Fruit fly (Drosophila melanogaster) whole organism, embryonic: ENCODE measurements around the gene CG32712.

ENCODE experiments used
- Atf3 ChIP-seq: fragments of 200-800 bp; sonication (Bioruptor generic); optimal IDR thresholded peaks from 3 replicates; lab custom pipeline; 2016; ENCODE audit warnings: missing biosample characterization, missing genetic modification characterization
- Bdp1 ChIP-seq: fragments of 200-800 bp; sonication (Bioruptor generic); optimal IDR thresholded peaks from 3 replicates; lab custom pipeline; 2016; ENCODE audit warnings: missing biosample characterization, missing genetic modification characterization
- CG11085 ChIP-seq: fragments of 200-800 bp; sonication (Bioruptor generic); IDR thresholded peaks from 2 replicates; pipeline ENCODE4 v1.3.6; 2022; ENCODE audit warnings: missing biosample characterization, missing genetic modification characterization
- CG11456 ChIP-seq: fragments of 200-800 bp; sonication (Bioruptor generic); IDR thresholded peaks from 3 replicates; pipeline ENCODE4 v1.3.6; 2022; ENCODE audit warnings: missing biosample characterization, missing genetic modification characterization
- CG12769 ChIP-seq: fragments of 200-800 bp; sonication (Bioruptor generic); optimal IDR thresholded peaks from 2 replicates; lab custom pipeline; 2019; ENCODE audit warnings: missing biosample characterization, mild to moderate bottlenecking, missing genetic modification characterization, moderate library complexity
- CG13287 ChIP-seq: fragments of 200-800 bp; sonication (Bioruptor generic); IDR thresholded peaks from 2 replicates; pipeline ENCODE4 v1.3.6; 2022; ENCODE audit warnings: missing biosample characterization, missing genetic modification characterization; ENCODE audit not compliant: partially characterized antibody
- CG14667 ChIP-seq: fragments of 200-800 bp; sonication (Bioruptor generic); IDR thresholded peaks from 2 replicates; pipeline ENCODE4 v1.3.6; 2022; ENCODE audit warnings: missing biosample characterization, missing genetic modification characterization
- CG14860 ChIP-seq: fragments of 200-800 bp; sonication (Bioruptor generic); IDR thresholded peaks from 3 replicates; pipeline ENCODE4 v1.3.6; 2022; ENCODE audit warnings: missing biosample characterization, missing genetic modification characterization; ENCODE audit not compliant: partially characterized antibody
- CG15269 ChIP-seq: fragments of 200-800 bp; sonication (Bioruptor generic); optimal IDR thresholded peaks from 2 replicates; lab custom pipeline; 2018; ENCODE audit warnings: missing biosample characterization, mild to moderate bottlenecking, missing genetic modification characterization, moderate library complexity
- CG1529 ChIP-seq: fragments of 200-800 bp; sonication (Bioruptor generic); optimal IDR thresholded peaks from 3 replicates; lab custom pipeline; 2018; ENCODE audit warnings: missing biosample characterization, missing genetic modification characterization
- CG15514 ChIP-seq: fragments of 200-800 bp; sonication (Bioruptor generic); optimal IDR thresholded peaks from 3 replicates; lab custom pipeline; 2017; ENCODE audit warnings: missing biosample characterization, missing genetic modification characterization, mild to moderate bottlenecking, moderate library complexity, missing genetic modification reagents
- CG15601 ChIP-seq: fragments of 200-800 bp; sonication (Bioruptor generic); optimal IDR thresholded peaks from 3 replicates; lab custom pipeline; 2019; ENCODE audit warnings: missing biosample characterization, mild to moderate bottlenecking, missing genetic modification characterization, moderate library complexity
- CG17361 ChIP-seq: fragments of 200-800 bp; sonication (Bioruptor generic); IDR thresholded peaks from 3 replicates; pipeline ENCODE4 v1.3.6; 2022; ENCODE audit warnings: missing biosample characterization, missing genetic modification characterization
- CG2120 ChIP-seq: fragments of 200-800 bp; sonication (Bioruptor generic); optimal IDR thresholded peaks from 3 replicates; lab custom pipeline; 2016; ENCODE audit warnings: missing biosample characterization, missing genetic modification characterization
- CG2129 ChIP-seq: fragments of 200-800 bp; sonication (Bioruptor generic); IDR thresholded peaks from 2 replicates; pipeline ENCODE4 v1.3.6; 2022; ENCODE audit warnings: missing biosample characterization, missing genetic modification characterization; ENCODE audit not compliant: partially characterized antibody
- CG31224 ChIP-seq: fragments of 200-800 bp; sonication (Bioruptor generic); IDR thresholded peaks from 2 replicates; pipeline ENCODE4 v1.3.6; 2022; ENCODE audit warnings: missing biosample characterization, missing genetic modification characterization
- CG33213 ChIP-seq: fragments of 200-800 bp; sonication (Bioruptor generic); optimal IDR thresholded peaks from 3 replicates; lab custom pipeline; 2016; ENCODE audit warnings: missing biosample characterization, missing genetic modification characterization
- CG34376 ChIP-seq: fragments of 200-800 bp; sonication (Bioruptor generic); optimal IDR thresholded peaks from 2 replicates; lab custom pipeline; 2018; ENCODE audit warnings: missing biosample characterization, mild to moderate bottlenecking, missing genetic modification characterization
- CG3726 ChIP-seq: fragments of 200-800 bp; sonication (Bioruptor generic); IDR thresholded peaks from 3 replicates; pipeline ENCODE4, ENCODE4 v1.3.6; 2022; ENCODE audit warnings: missing biosample characterization, missing genetic modification characterization
- CG42726 ChIP-seq: fragments of 200-800 bp; sonication (Bioruptor generic); IDR thresholded peaks from 2 replicates; pipeline ENCODE4 v1.3.6; 2022; ENCODE audit warnings: missing biosample characterization, missing genetic modification characterization; ENCODE audit not compliant: partially characterized antibody
- CG6654 ChIP-seq: fragments of 200-800 bp; sonication (Bioruptor generic); optimal IDR thresholded peaks from 2 replicates; lab custom pipeline; 2017; ENCODE audit warnings: missing biosample characterization, mild to moderate bottlenecking, missing genetic modification characterization
- CG7928 ChIP-seq: fragments of 200-800 bp; sonication (Bioruptor generic); optimal IDR thresholded peaks from 2 replicates; lab custom pipeline; 2017; ENCODE audit warnings: missing biosample characterization, mild to moderate bottlenecking, missing genetic modification characterization
- CG8765 ChIP-seq: fragments of 200-800 bp; sonication (Bioruptor generic); IDR thresholded peaks from 2 replicates; pipeline ENCODE4 v1.3.6; 2022; ENCODE audit warnings: missing biosample characterization, missing genetic modification characterization
- CG9609 ChIP-seq: fragments of 200-800 bp; sonication (Bioruptor generic); optimal IDR thresholded peaks from 3 replicates; lab custom pipeline; 2016; ENCODE audit warnings: missing biosample characterization, missing genetic modification characterization
- CTCF ChIP-seq: fragments of 200-800 bp; sonication (Bioruptor generic); optimal IDR thresholded peaks from 2 replicates; lab custom pipeline; 2017; ENCODE audit warnings: missing biosample characterization, mild to moderate bottlenecking, missing genetic modification characterization, moderate library complexity
- D ChIP-seq, 2 experiments: fragments of 200-800 bp in 1 of 2; fragments of >200 bp in 1 of 2; sonication (Bioruptor generic) in 1 of 2; optimal IDR thresholded peaks; 2 replicates in 1 of 2; 3 replicates in 1 of 2; lab custom pipeline; 2017; ENCODE audit warnings: mild to moderate bottlenecking in 1 of 2, missing biosample characterization in 1 of 2, missing genetic modification characterization in 1 of 2, missing genetic modification reagents in 1 of 2
- Dp ChIP-seq: fragments of 200-800 bp; sonication (Bioruptor generic); optimal IDR thresholded peaks from 2 replicates; lab custom pipeline; 2018; ENCODE audit warnings: missing biosample characterization, mild to moderate bottlenecking, missing genetic modification characterization, moderate library complexity
- Dref ChIP-seq: fragments of 200-800 bp; sonication (Bioruptor generic); IDR thresholded peaks from 2 replicates; pipeline ENCODE4 v1.3.6; 2022; ENCODE audit warnings: missing biosample characterization, missing genetic modification characterization
- Hr39 ChIP-seq: fragments of >200 bp; optimal IDR thresholded peaks from 2 replicates; lab custom pipeline; 2017
- MTF-1 ChIP-seq: fragments of 200-800 bp; sonication (Bioruptor generic); optimal IDR thresholded peaks from 2 replicates; lab custom pipeline; 2018; ENCODE audit warnings: missing biosample characterization, mild to moderate bottlenecking, missing genetic modification characterization, borderline replicate concordance
- Opbp ChIP-seq: fragments of 200-800 bp; sonication (Bioruptor generic); IDR thresholded peaks from 3 replicates; pipeline ENCODE4 v1.3.6; 2022; ENCODE audit warnings: missing biosample characterization, missing genetic modification characterization; ENCODE audit not compliant: partially characterized antibody
- Ssrp ChIP-seq: fragments of 200-800 bp; sonication (Bioruptor generic); optimal IDR thresholded peaks from 2 replicates; lab custom pipeline; 2018; ENCODE audit warnings: missing biosample characterization, mild to moderate bottlenecking, missing genetic modification characterization, moderate library complexity
- al ChIP-seq: fragments of 200-800 bp; sonication (Bioruptor generic); IDR thresholded peaks from 2 replicates; pipeline ENCODE4 v1.3.6; 2022; ENCODE audit warnings: missing biosample characterization, missing genetic modification characterization
- ap ChIP-seq: fragments of 200-800 bp; sonication (Bioruptor generic); IDR thresholded peaks from 2 replicates; pipeline ENCODE4 v1.3.6; 2022; ENCODE audit warnings: missing biosample characterization, missing genetic modification characterization
- ato ChIP-seq: fragments of 200-800 bp; sonication (Bioruptor generic); IDR thresholded peaks from 2 replicates; pipeline ENCODE4 v1.3.6; 2022; ENCODE audit warnings: missing biosample characterization, missing genetic modification characterization; ENCODE audit not compliant: partially characterized antibody
- bsh ChIP-seq, 2 experiments: fragments of 200-800 bp; sonication (Bioruptor generic); optimal IDR thresholded peaks; 2 replicates each; lab custom pipeline; 2017 to 2018; ENCODE audit warnings: mild to moderate bottlenecking in 2 of 2, missing biosample characterization in 2 of 2, missing genetic modification characterization in 2 of 2, moderate library complexity in 1 of 2
- chinmo ChIP-seq: fragments of 200-800 bp; sonication (Bioruptor generic); IDR thresholded peaks from 4 replicates; pipeline ENCODE4 v1.3.6; 2022; ENCODE audit warnings: missing biosample characterization, missing genetic modification characterization; ENCODE audit not compliant: partially characterized antibody
- chm ChIP-seq: fragments of 200-800 bp; sonication (Bioruptor generic); IDR thresholded peaks from 2 replicates; pipeline ENCODE4 v1.3.6; 2022; ENCODE audit warnings: missing biosample characterization, missing genetic modification characterization
- chn ChIP-seq: fragments of 200-800 bp; sonication (Bioruptor generic); optimal IDR thresholded peaks from 2 replicates; lab custom pipeline; 2016; ENCODE audit warnings: missing biosample characterization, missing genetic modification characterization
- dysf ChIP-seq: fragments of 200-800 bp; sonication (Bioruptor generic); IDR thresholded peaks from 3 replicates; pipeline ENCODE4 v1.3.6; 2022; ENCODE audit warnings: missing biosample characterization, missing genetic modification characterization
- esg ChIP-seq: fragments of 200-800 bp; sonication (Bioruptor generic); conservative IDR thresholded peaks from 2 replicates; pipeline ENCODE4 v1.3.6; 2022; ENCODE audit warnings: missing biosample characterization, missing genetic modification characterization
- gsb ChIP-seq: fragments of 200-800 bp; sonication (Bioruptor generic); IDR thresholded peaks from 2 replicates; pipeline ENCODE4 v1.3.6; 2022; ENCODE audit warnings: missing biosample characterization, missing genetic modification characterization
- ind ChIP-seq: fragments of 200-800 bp; sonication (Bioruptor generic); optimal IDR thresholded peaks from 3 replicates; lab custom pipeline; 2016; ENCODE audit warnings: missing biosample characterization, missing genetic modification characterization
- jing ChIP-seq: fragments of 200-800 bp; sonication (Bioruptor generic); optimal IDR thresholded peaks from 2 replicates; lab custom pipeline; 2018; ENCODE audit warnings: missing biosample characterization, mild to moderate bottlenecking, missing genetic modification characterization
- jumu ChIP-seq: fragments of 200-800 bp; sonication (Bioruptor generic); optimal IDR thresholded peaks from 3 replicates; lab custom pipeline; 2016; ENCODE audit warnings: missing biosample characterization, missing genetic modification characterization
- lab ChIP-seq: fragments of 200-800 bp; sonication (Bioruptor generic); optimal IDR thresholded peaks from 3 replicates; lab custom pipeline; 2017; ENCODE audit warnings: missing biosample characterization, missing genetic modification characterization, mild to moderate bottlenecking, moderate library complexity, missing genetic modification reagents
- mld ChIP-seq: fragments of 200-800 bp; sonication (Bioruptor generic); IDR thresholded peaks from 3 replicates; pipeline ENCODE4 v1.3.6; 2022; ENCODE audit warnings: missing biosample characterization, missing genetic modification characterization; ENCODE audit not compliant: partially characterized antibody
- ranshi ChIP-seq: fragments of 200-800 bp; sonication (Bioruptor generic); IDR thresholded peaks from 2 replicates; pipeline ENCODE4 v1.3.6; 2022; ENCODE audit warnings: missing biosample characterization, missing genetic modification characterization
- sim ChIP-seq: fragments of 200-800 bp; sonication (Bioruptor generic); IDR thresholded peaks from 2 replicates; pipeline ENCODE4 v1.3.6; 2022; ENCODE audit warnings: missing biosample characterization, missing genetic modification characterization
- sna ChIP-seq: fragments of 200-800 bp; sonication (Bioruptor generic); IDR thresholded peaks from 2 replicates; pipeline ENCODE4 v1.3.6; 2022; ENCODE audit warnings: missing biosample characterization, missing genetic modification characterization; ENCODE audit not compliant: partially characterized antibody
- trem ChIP-seq: fragments of 200-800 bp; optimal IDR thresholded peaks from 3 replicates; lab custom pipeline; 2019; ENCODE audit warnings: missing biosample characterization, mild to moderate bottlenecking, missing genetic modification characterization, moderate library complexity

The CG32712 gene

DNA sequence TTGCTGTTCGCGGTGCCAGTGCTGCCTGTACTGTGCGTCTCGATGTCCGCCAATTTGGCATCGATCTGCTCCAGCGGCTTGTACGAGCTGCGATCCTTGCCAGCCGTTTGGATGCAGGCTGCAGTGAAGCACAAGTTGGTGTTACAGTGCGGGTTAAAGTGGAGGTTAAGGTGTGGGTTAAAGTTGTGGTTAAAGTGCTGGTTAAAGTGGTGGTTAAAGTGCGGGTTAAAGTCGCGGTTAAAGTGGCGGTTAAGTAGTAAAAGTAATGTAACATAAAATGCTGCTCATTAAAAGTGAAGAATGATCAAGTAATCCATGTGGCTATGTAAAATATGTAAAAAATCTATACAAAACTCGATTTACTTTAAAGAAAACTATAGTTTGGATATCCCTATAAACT, 18.6 kb upstream of the CG32712 start (continued):
- peak; percentile 100 for TF ChIP-seq mld (GFP tag; lab: Robert Waterston, UW)
- no peak for TF ChIP-seq al (GFP tag; lab: Robert Waterston, UW)
- TF ChIP-seq CG3726: no peak
- no peak for TF ChIP-seq bsh (GFP tag; optimal IDR thresholded peaks at IDR 0.05; lab: Kevin White, UChicago)
- no peak for TF ChIP-seq CG15269 (tag; lab: Kevin White, UChicago)
- no peak for TF ChIP-seq Dp (GFP tag; lab: Kevin White, UChicago)
- TF ChIP-seq CG11085: no peak
- no peak for TF ChIP-seq MTF-1 (GFP tag; lab: Kevin White, UChicago)
- TF ChIP-seq CG17361 (GFP tag; lab: Robert Waterston, UW): no peak
- no peak for TF ChIP-seq jing (GFP tag; lab: Kevin White, UChicago)
- TF ChIP-seq CG11456 (GFP tag; lab: Robert Waterston, UW): no peak
- TF ChIP-seq CG13287 (GFP tag; lab: Robert Waterston, UW): peak; percentile 85
- TF ChIP-seq ap (GFP tag; lab: Robert Waterston, UW): no peak
- no peak for TF ChIP-seq CG33213
- TF ChIP-seq jumu (GFP tag; lab: Kevin White, UChicago): no peak
- TF ChIP-seq CG2129 (GFP tag; lab: Robert Waterston, UW): peak; percentile 51; the same call in 1 of the 2 replicates
- TF ChIP-seq gsb: no peak
- TF ChIP-seq CG7928: no peak
- no peak for TF ChIP-seq Ssrp
- no peak for TF ChIP-seq CG8765
- TF ChIP-seq lab (GFP tag; lab: Kevin White, UChicago): no peak
- TF ChIP-seq CG14667 (GFP tag; lab: Robert Waterston, UW): no peak
- no peak for TF ChIP-seq Hr39
- TF ChIP-seq CG14860 (GFP tag; lab: Robert Waterston, UW): peak; percentile 100
- no peak for TF ChIP-seq CG31224 (GFP tag; lab: Robert Waterston, UW)
- TF ChIP-seq trem: no peak
- TF ChIP-seq chn (GFP tag; lab: Kevin White, UChicago): no peak
- TF ChIP-seq esg: no peak
- TF ChIP-seq CG34376 (GFP tag; lab: Kevin White, UChicago): no peak
- TF ChIP-seq ranshi: no peak
- no peak for TF ChIP-seq Dref (GFP tag; lab: Robert Waterston, UW)
- TF ChIP-seq sna (GFP tag; lab: Robert Waterston, UW): peak; percentile 97
- TF ChIP-seq Bdp1 (GFP tag; lab: Kevin White, UChicago): no peak
- no peak for TF ChIP-seq chm (GFP tag; lab: Robert Waterston, UW)
- TF ChIP-seq D (optimal IDR thresholded peaks at IDR 0.05; lab: Kevin White, UChicago): no peak
- no peak for TF ChIP-seq D (GFP tag; optimal IDR thresholded peaks at IDR 0.05; lab: Kevin White, UChicago)
- TF ChIP-seq ato (GFP tag; lab: Robert Waterston, UW): peak; percentile 100
- no peak for TF ChIP-seq CTCF (GFP tag; lab: Kevin White, UChicago)
- no peak for TF ChIP-seq Atf3 (GFP tag; lab: Kevin White, UChicago)
- no peak for TF ChIP-seq CG6654
- no peak for TF ChIP-seq CG12769 (tag; lab: Kevin White, UChicago)
- TF ChIP-seq ind (GFP tag; lab: Kevin White, UChicago): no peak
- no peak for TF ChIP-seq CG2120 (GFP tag; lab: Kevin White, UChicago)
- TF ChIP-seq CG1529 (GFP tag; lab: Kevin White, UChicago): no peak
- TF ChIP-seq CG9609 (GFP tag; lab: Kevin White, UChicago): no peak
- no peak for TF ChIP-seq dysf (GFP tag; lab: Robert Waterston, UW)
- TF ChIP-seq CG42726 (GFP tag; lab: Robert Waterston, UW): peak; percentile 71; the same call in 1 of the 2 replicates
- TF ChIP-seq chinmo (GFP tag; lab: Robert Waterston, UW): peak; percentile 100
- no peak for TF ChIP-seq CG15514 (GFP tag; lab: Kevin White, UChicago)
- no peak for TF ChIP-seq sim (GFP tag; lab: Robert Waterston, UW)
- peak; percentile 99; the same call in 2 of the 3 replicates for TF ChIP-seq Opbp (GFP tag; lab: Robert Waterston, UW)
- no peak for TF ChIP-seq CG15601 (tag; lab: Kevin White, UChicago)
